Fruit fly (Drosophila melanogaster) whole organism, embryonic: ENCODE data around the gene ea.

Source experiments
- CG10274 ChIP-seq: fragments of 200-800 bp; sonication (Bioruptor generic); optimal IDR thresholded peaks from 3 replicates; lab custom pipeline; 2017; ENCODE audit warnings: missing biosample characterization, mild to moderate bottlenecking, missing genetic modification characterization
- CG11696 ChIP-seq: fragments of 200-800 bp; sonication (Bioruptor generic); IDR thresholded peaks from 2 replicates; pipeline ENCODE4 v1.3.6; 2022; ENCODE audit warnings: missing biosample characterization, missing genetic modification characterization
- CG11723 ChIP-seq: fragments of 200-800 bp; sonication (Bioruptor generic); optimal IDR thresholded peaks from 2 replicates; lab custom pipeline; 2017; ENCODE audit warnings: missing biosample characterization, mild to moderate bottlenecking, missing genetic modification characterization
- CG12391 ChIP-seq: fragments of 200-800 bp; sonication (Bioruptor generic); optimal IDR thresholded peaks from 3 replicates; lab custom pipeline; 2018; ENCODE audit warnings: missing biosample characterization, mild to moderate bottlenecking, missing genetic modification characterization, moderate library complexity
- CG12942 ChIP-seq: fragments of 200-800 bp; sonication (Bioruptor generic); optimal IDR thresholded peaks from 3 replicates; lab custom pipeline; 2016; ENCODE audit warnings: missing biosample characterization, missing genetic modification characterization
- CG13287 ChIP-seq: fragments of 200-800 bp; sonication (Bioruptor generic); IDR thresholded peaks from 2 replicates; pipeline ENCODE4 v1.3.6; 2022; ENCODE audit warnings: missing biosample characterization, missing genetic modification characterization; ENCODE audit not compliant: partially characterized antibody
- CG13296 ChIP-seq: fragments of 200-800 bp; sonication (Bioruptor generic); optimal IDR thresholded peaks from 3 replicates; lab custom pipeline; 2018; ENCODE audit warnings: missing biosample characterization, mild to moderate bottlenecking, missing genetic modification characterization
- CG13775 ChIP-seq: fragments of 200-800 bp; sonication (Bioruptor generic); optimal IDR thresholded peaks from 3 replicates; lab custom pipeline; 2017; ENCODE audit warnings: missing biosample characterization, mild to moderate bottlenecking, missing genetic modification characterization
- CG14710 ChIP-seq: fragments of 200-800 bp; sonication (Bioruptor generic); optimal IDR thresholded peaks from 3 replicates; lab custom pipeline; 2019; ENCODE audit warnings: missing biosample characterization, mild to moderate bottlenecking, missing genetic modification characterization, moderate library complexity
- CG17612 ChIP-seq: fragments of 200-800 bp; sonication (Bioruptor generic); IDR thresholded peaks from 2 replicates; pipeline ENCODE4 v1.3.6; 2022; ENCODE audit warnings: missing biosample characterization, missing genetic modification characterization
- CG17802 ChIP-seq: fragments of 200-800 bp; sonication (Bioruptor generic); optimal IDR thresholded peaks from 2 replicates; lab custom pipeline; 2018; ENCODE audit warnings: missing biosample characterization, mild to moderate bottlenecking, missing genetic modification characterization, moderate library complexity
- CG18764 ChIP-seq: fragments of 200-800 bp; sonication (Bioruptor generic); optimal IDR thresholded peaks from 3 replicates; lab custom pipeline; 2016; ENCODE audit warnings: missing biosample characterization, missing genetic modification characterization
- CG2875 ChIP-seq: fragments of 200-800 bp; sonication (Bioruptor generic); optimal IDR thresholded peaks from 2 replicates; lab custom pipeline; 2017; ENCODE audit warnings: missing biosample characterization, mild to moderate bottlenecking, missing genetic modification characterization, missing genetic modification reagents
- CG31365 ChIP-seq: fragments of 200-800 bp; sonication (Bioruptor generic); optimal IDR thresholded peaks from 2 replicates; lab custom pipeline; 2018; ENCODE audit warnings: missing biosample characterization, mild to moderate bottlenecking, missing genetic modification characterization
- CG3407 ChIP-seq: fragments of 200-800 bp; sonication (Bioruptor generic); optimal IDR thresholded peaks from 2 replicates; lab custom pipeline; 2018; ENCODE audit warnings: missing biosample characterization, mild to moderate bottlenecking, missing genetic modification characterization
- CG3995 ChIP-seq: fragments of 200-800 bp; sonication (Bioruptor generic); optimal IDR thresholded peaks from 3 replicates; lab custom pipeline; 2016; ENCODE audit warnings: missing biosample characterization, missing genetic modification characterization
- CG4617 ChIP-seq: fragments of 200-800 bp; sonication (Bioruptor generic); optimal IDR thresholded peaks from 3 replicates; lab custom pipeline; 2016; ENCODE audit warnings: missing biosample characterization, missing genetic modification characterization, borderline replicate concordance
- CG7928 ChIP-seq: fragments of 200-800 bp; sonication (Bioruptor generic); optimal IDR thresholded peaks from 2 replicates; lab custom pipeline; 2017; ENCODE audit warnings: missing biosample characterization, mild to moderate bottlenecking, missing genetic modification characterization
- CG7987 ChIP-seq: fragments of 200-800 bp; sonication (Bioruptor generic); optimal IDR thresholded peaks from 2 replicates; lab custom pipeline; 2018; ENCODE audit warnings: missing biosample characterization, mild to moderate bottlenecking, missing genetic modification characterization, moderate library complexity
- CG9609 ChIP-seq: fragments of 200-800 bp; sonication (Bioruptor generic); optimal IDR thresholded peaks from 3 replicates; lab custom pipeline; 2016; ENCODE audit warnings: missing biosample characterization, missing genetic modification characterization
- CG9876 ChIP-seq: fragments of 200-800 bp; sonication (Bioruptor generic); optimal IDR thresholded peaks from 2 replicates; lab custom pipeline; 2016; ENCODE audit warnings: missing biosample characterization, missing genetic modification characterization
- CoRest ChIP-seq: fragments of 200-800 bp; sonication (Bioruptor generic); optimal IDR thresholded peaks from 3 replicates; lab custom pipeline; 2018; ENCODE audit warnings: missing biosample characterization, mild to moderate bottlenecking, missing genetic modification characterization, moderate library complexity
- D19B ChIP-seq: fragments of 200-800 bp; sonication (Bioruptor generic); optimal IDR thresholded peaks from 2 replicates; lab custom pipeline; 2017; ENCODE audit warnings: missing biosample characterization, mild to moderate bottlenecking, missing genetic modification characterization
- Elba2 ChIP-seq: fragments of 200-800 bp; sonication (Bioruptor generic); optimal IDR thresholded peaks from 3 replicates; lab custom pipeline; 2016; ENCODE audit warnings: missing biosample characterization, missing genetic modification characterization
- Ets65A ChIP-seq: fragments of 200-800 bp; sonication (Bioruptor generic); peaks from one replicate; lab custom pipeline; 2016; ENCODE audit warnings: missing biosample characterization, missing genetic modification characterization
- Sry-β ChIP-seq: fragments of 200-800 bp; sonication (Bioruptor generic); optimal IDR thresholded peaks from 2 replicates; lab custom pipeline; 2018; ENCODE audit warnings: missing biosample characterization, mild to moderate bottlenecking, missing genetic modification characterization, moderate library complexity
- Taf1 ChIP-seq: fragments of 200-800 bp; sonication (Bioruptor generic); IDR thresholded peaks from 2 replicates; pipeline ENCODE4 v1.3.6; 2022; ENCODE audit warnings: missing biosample characterization, missing genetic modification characterization
- Usf ChIP-seq: fragments of 200-800 bp; sonication (Bioruptor generic); optimal IDR thresholded peaks from 2 replicates; lab custom pipeline; 2017; ENCODE audit warnings: missing genotype, missing biosample characterization, missing genetic modification characterization
- Vsx1 ChIP-seq: fragments of 200-800 bp; sonication (Bioruptor generic); optimal IDR thresholded peaks from 2 replicates; lab custom pipeline; 2017; ENCODE audit warnings: missing biosample characterization, mild to moderate bottlenecking, missing genetic modification characterization, missing genetic modification reagents
- abd-A ChIP-seq: fragments of 200-800 bp; sonication (Bioruptor generic); optimal IDR thresholded peaks from 3 replicates; lab custom pipeline; 2019; ENCODE audit warnings: missing biosample characterization, mild to moderate bottlenecking, missing genetic modification characterization, moderate library complexity
- bbx ChIP-seq: fragments of 200-800 bp; sonication (Bioruptor generic); IDR thresholded peaks from 2 replicates; pipeline ENCODE4 v1.3.6; 2022; ENCODE audit warnings: missing biosample characterization, missing genetic modification characterization; ENCODE audit not compliant: partially characterized antibody
- chn ChIP-seq: fragments of 200-800 bp; sonication (Bioruptor generic); optimal IDR thresholded peaks from 2 replicates; lab custom pipeline; 2016; ENCODE audit warnings: missing biosample characterization, missing genetic modification characterization
- da ChIP-seq: fragments of 200-800 bp; sonication (Bioruptor generic); optimal IDR thresholded peaks from 2 replicates; lab custom pipeline; 2016; ENCODE audit warnings: missing biosample characterization, missing genetic modification characterization
- dysf ChIP-seq: fragments of 200-800 bp; sonication (Bioruptor generic); IDR thresholded peaks from 3 replicates; pipeline ENCODE4 v1.3.6; 2022; ENCODE audit warnings: missing biosample characterization, missing genetic modification characterization
- fd96Cb ChIP-seq: fragments of 200-800 bp; sonication (Bioruptor generic); optimal IDR thresholded peaks from 2 replicates; lab custom pipeline; 2018; ENCODE audit warnings: missing biosample characterization, mild to moderate bottlenecking, missing genetic modification characterization, moderate library complexity
- gt ChIP-seq: fragments of 200-800 bp; sonication (Bioruptor generic); IDR thresholded peaks from 2 replicates; pipeline ENCODE4 v1.3.6; 2022; ENCODE audit warnings: missing biosample characterization, missing genetic modification characterization
- lola ChIP-seq, 3 experiments: fragments of >200 bp in 2 of 3; fragments of 200-800 bp in 1 of 3; sonication (Bioruptor generic) in 1 of 3; optimal IDR thresholded peaks; 2 replicates each; lab custom pipeline; 2017 to 2019; ENCODE audit warnings: missing biosample characterization in 3 of 3, missing genetic modification characterization in 3 of 3, mild to moderate bottlenecking in 1 of 3, moderate library complexity in 1 of 3
- maf-S ChIP-seq: fragments of 200-800 bp; sonication (Bioruptor generic); optimal IDR thresholded peaks from 2 replicates; lab custom pipeline; 2016; ENCODE audit warnings: missing biosample characterization, missing genetic modification characterization
- mam ChIP-seq: fragments of 200-800 bp; sonication (Bioruptor generic); optimal IDR thresholded peaks from 3 replicates; lab custom pipeline; 2016; ENCODE audit warnings: missing biosample characterization, missing genetic modification characterization
- nau ChIP-seq: fragments of 200-800 bp; sonication (Bioruptor generic); optimal IDR thresholded peaks from 3 replicates; lab custom pipeline; 2017; ENCODE audit warnings: missing biosample characterization, mild to moderate bottlenecking, missing genetic modification characterization, missing genetic modification reagents
- prd ChIP-seq, 3 experiments: fragments of >200 bp in 2 of 3; fragments of 200-800 bp in 1 of 3; sonication (Bioruptor generic) in 1 of 3; optimal IDR thresholded peaks in 2 of 3; IDR thresholded peaks in 1 of 3; 2 replicates in 2 of 3; 3 replicates in 1 of 3; pipeline versions ENCODE4 v1.3.6 to Lab custom; 2017 to 2022; ENCODE audit warnings: missing biosample characterization in 1 of 3, missing genetic modification characterization in 1 of 3
- pum ChIP-seq: fragments of 200-800 bp; sonication (Bioruptor generic); optimal IDR thresholded peaks from 2 replicates; lab custom pipeline; 2016; ENCODE audit warnings: missing biosample characterization, missing genetic modification characterization
- sens-2 ChIP-seq: fragments of 200-800 bp; sonication (Bioruptor generic); IDR thresholded peaks from 2 replicates; pipeline ENCODE4 v1.3.6; 2022; ENCODE audit warnings: missing biosample characterization, missing genetic modification characterization
- sim ChIP-seq: fragments of 200-800 bp; sonication (Bioruptor generic); IDR thresholded peaks from 2 replicates; pipeline ENCODE4 v1.3.6; 2022; ENCODE audit warnings: missing biosample characterization, missing genetic modification characterization
- ssp ChIP-seq: fragments of 200-800 bp; sonication (Bioruptor generic); IDR thresholded peaks from 2 replicates; pipeline ENCODE4 v1.3.6; 2022; ENCODE audit warnings: missing biosample characterization, missing genetic modification characterization
- stc ChIP-seq: fragments of 200-800 bp; sonication (Bioruptor generic); IDR thresholded peaks from 2 replicates; pipeline ENCODE4 v1.3.6; 2022; ENCODE audit warnings: missing biosample characterization, missing genetic modification characterization
- trem ChIP-seq: fragments of 200-800 bp; optimal IDR thresholded peaks from 3 replicates; lab custom pipeline; 2019; ENCODE audit warnings: missing biosample characterization, mild to moderate bottlenecking, missing genetic modification characterization, moderate library complexity
- tx ChIP-seq: fragments of 200-800 bp; sonication (Bioruptor generic); optimal IDR thresholded peaks from 2 replicates; lab custom pipeline; 2016; ENCODE audit warnings: missing biosample characterization, missing genetic modification characterization
- unpg ChIP-seq: fragments of 200-800 bp; sonication (Bioruptor generic); optimal IDR thresholded peaks from 3 replicates; lab custom pipeline; 2018; ENCODE audit warnings: missing biosample characterization, mild to moderate bottlenecking, missing genetic modification characterization, moderate library complexity
- vvl ChIP-seq: fragments of 200-800 bp; sonication (Bioruptor generic); IDR thresholded peaks from 2 replicates; pipeline ENCODE4 v1.3.6; 2022; ENCODE audit warnings: missing biosample characterization, missing genetic modification characterization

The ea gene

dm6 chr3R:15347822-15348221 is 19.3 kb downstream of the ea start, which contains the start of the genes CG42726 and CG42727 (continued):
- TF ChIP-seq CG17612 (GFP tag; lab: Robert Waterston, UW) (0 out of 2 replicates have a peak, but pooled peaks have one; percentile 33), ssp (GFP tag; lab: Robert Waterston, UW) (0 out of 2 replicates have a peak, but pooled peaks have one; percentile 6), CG3995 (no peak), stc (GFP tag; lab: Robert Waterston, UW) (0 out of 2 replicates have a peak, but pooled peaks have one; percentile 31), Ets65A (GFP tag; lab: Kevin White, UChicago) (no peak), D19B (GFP tag; lab: Kevin White, UChicago) (no peak), CG13296 (GFP tag; lab: Kevin White, UChicago) (no peak), CG7928 (GFP tag; lab: Kevin White, UChicago) (no peak), tx (no peak), CG18764 (GFP tag; lab: Kevin White, UChicago) (no peak), gt (GFP tag; lab: Robert Waterston, UW) (no peak), bbx (no peak), prd (optimal IDR thresholded peaks at IDR 0.05; lab: Kevin White, UChicago) (no peak), prd (GFP tag; IDR thresholded peaks at IDR 0.05; lab: Robert Waterston, UW) (peak; percentile 34; the same call in 1 of the 3 replicates), CG10274 (GFP tag; lab: Kevin White, UChicago) (no peak), unpg (peak; percentile 50), abd-A (no peak), trem (peak; percentile 24), CG9609 (GFP tag; lab: Kevin White, UChicago) (no peak), sens-2 (GFP tag; lab: Robert Waterston, UW) (peak; percentile 35; the same call in 1 of the 2 replicates), CG12391 (tag; lab: Kevin White, UChicago) (peak; percentile 35), CG11696 (GFP tag; lab: Robert Waterston, UW) (peak; percentile 41; the same call in 1 of the 2 replicates), CG14710 (tag; lab: Kevin White, UChicago) (peak; percentile 26), Elba2 (GFP tag; lab: Kevin White, UChicago) (no peak), dysf (no peak), CG31365 (no peak), vvl (GFP tag; lab: Robert Waterston, UW) (0 out of 2 replicates have a peak, but pooled peaks have one; percentile 34), CG12942 (GFP tag; lab: Kevin White, UChicago) (no peak), pum (GFP tag; lab: Kevin White, UChicago) (no peak), Taf1 (GFP tag; lab: Robert Waterston, UW) (no peak), CG11723 (GFP tag; lab: Kevin White, UChicago) (no peak), Sry-β (GFP tag; lab: Kevin White, UChicago) (no peak), CG2875 (GFP tag; lab: Kevin White, UChicago) (no peak), CG3407 (GFP tag; lab: Kevin White, UChicago) (no peak), CG4617 (GFP tag; lab: Kevin White, UChicago) (peak; percentile 61), CG7987 (GFP tag; lab: Kevin White, UChicago) (no peak), fd96Cb (tag; lab: Kevin White, UChicago) (peak; percentile 9), maf-S (GFP tag; lab: Kevin White, UChicago) (no peak), da (GFP tag; lab: Kevin White, UChicago) (no peak), CG13775 (peak; percentile 14), chn (GFP tag; lab: Kevin White, UChicago) (no peak), CG9876 (GFP tag; lab: Kevin White, UChicago) (no peak), lola (GFP tag; optimal IDR thresholded peaks at IDR 0.05; lab: Kevin White, UChicago) (peak in 1 of 3 experiments; percentile 17), CG13287 (GFP tag; lab: Robert Waterston, UW) (no peak; the same call in 1 of the 2 replicates), Usf (GFP tag; lab: Kevin White, UChicago) (no peak), mam (GFP tag; lab: Kevin White, UChicago) (peak; percentile 33), nau (no peak), CoRest (tag; lab: Kevin White, UChicago) (peak; percentile 22), CG17802 (tag; lab: Kevin White, UChicago) (no peak), Vsx1 (GFP tag; lab: Kevin White, UChicago) (no peak), sim (GFP tag; lab: Robert Waterston, UW) (no peak)
